Worm (Caenorhabditis elegans) whole organism, L1 larva: Measurements from ENCODE around the gene ads-1.

Experiments used
- aly-2 ChIP-seq: fragments of 150-350 bp; optimal IDR thresholded peaks from 2 replicates; lab custom pipeline; 2014; ENCODE audit warnings: missing biosample characterization, missing genetic modification characterization
- ama-1 ChIP-seq: fragments of 150-350 bp; optimal IDR thresholded peaks from 2 replicates; lab custom pipeline; 2014
- elt-2 ChIP-seq: sonication (generic microtip); optimal IDR thresholded peaks from 2 replicates; lab custom pipeline; 2016; ENCODE audit warnings: missing genetic modification characterization, mild to moderate bottlenecking, inconsistent platforms, missing compliant biosample characterization, missing genetic modification reagents
- elt-3 ChIP-seq, 6 experiments: fragments of 150-350 bp in 1 of 6; sonication (generic microtip); optimal IDR thresholded peaks; 2 replicates each; lab custom pipeline; 2017 to 2018; ENCODE audit warnings: missing biosample characterization in 6 of 6, missing genetic modification characterization in 6 of 6, inconsistent platforms in 1 of 6
- irx-1 ChIP-seq: sonication (generic microtip); optimal IDR thresholded peaks from 2 replicates; lab custom pipeline; 2016; ENCODE audit warnings: missing genetic modification characterization, missing compliant biosample characterization
- isw-1 ChIP-seq: fragments of 200-800 bp; sonication (Bioruptor generic); IDR thresholded peaks from 2 replicates; pipeline ENCODE4 v1.3.6; 2022; ENCODE audit warnings: missing genetic modification characterization, missing compliant biosample characterization
- lin-15B ChIP-seq: fragments of 150-350 bp; sonication (generic microtip); optimal IDR thresholded peaks from 3 replicates; lab custom pipeline; 2014; ENCODE audit warnings: missing biosample characterization, missing genetic modification characterization
- nhr-11 ChIP-seq: fragments of 150-350 bp; optimal IDR thresholded peaks from 2 replicates; lab custom pipeline; 2014; ENCODE audit warnings: missing biosample characterization, missing genetic modification characterization
- snpc-4 ChIP-seq: fragments of 150-350 bp; optimal IDR thresholded peaks from 2 replicates; lab custom pipeline; 2014; ENCODE audit warnings: missing biosample characterization, missing genetic modification characterization
- xbp-1 ChIP-seq: sonication (generic microtip); optimal IDR thresholded peaks from 2 replicates; lab custom pipeline; 2016; ENCODE audit warnings: missing genetic modification characterization, missing compliant biosample characterization
- zag-1 ChIP-seq: fragments of 150-350 bp; optimal IDR thresholded peaks from 2 replicates; lab custom pipeline; 2014; ENCODE audit warnings: missing biosample characterization, missing genetic modification characterization

DNA sequence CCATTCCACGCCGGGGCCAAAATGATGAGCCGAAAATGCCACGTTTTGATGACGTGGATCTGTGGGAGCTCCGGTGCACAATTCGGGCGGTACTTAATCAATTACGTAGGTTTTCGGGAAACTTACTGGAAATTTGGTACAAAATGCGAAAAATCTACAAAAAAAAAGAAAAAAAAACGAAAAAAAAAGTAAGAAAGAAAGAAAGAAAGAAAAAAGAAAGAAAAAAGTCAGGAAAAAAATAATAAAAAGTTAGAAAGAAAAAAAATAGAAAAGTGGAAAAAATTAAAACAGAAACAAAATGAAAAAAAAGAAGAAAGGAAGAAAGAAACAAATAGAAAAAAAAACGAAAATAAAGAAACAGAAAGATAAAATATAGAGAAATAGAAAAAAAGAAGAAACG lies 14.5 kb upstream of the ads-1 start:
- TF ChIP-seq irx-1 (no peak), lin-15B (tag; lab: Kevin White, UChicago) (no peak), aly-2 (tag; lab: Kevin White, UChicago) (no peak), zag-1 (no peak), elt-2 (tag; lab: Kevin White, UChicago) (no peak), ama-1 (lab: Kevin White, UChicago) (no peak), elt-3 (tag; optimal IDR thresholded peaks at IDR 0.05; lab: Kevin White, UChicago) (no peak), snpc-4 (tag; lab: Kevin White, UChicago) (no peak), xbp-1 (no peak), isw-1 (GFP tag; lab: Robert Waterston, UW) (no peak), nhr-11 (tag; lab: Kevin White, UChicago) (no peak)
